Worm (Caenorhabditis elegans): ENCODE measurements around the gene M153.5.

The M153.5 gene

DNA sequence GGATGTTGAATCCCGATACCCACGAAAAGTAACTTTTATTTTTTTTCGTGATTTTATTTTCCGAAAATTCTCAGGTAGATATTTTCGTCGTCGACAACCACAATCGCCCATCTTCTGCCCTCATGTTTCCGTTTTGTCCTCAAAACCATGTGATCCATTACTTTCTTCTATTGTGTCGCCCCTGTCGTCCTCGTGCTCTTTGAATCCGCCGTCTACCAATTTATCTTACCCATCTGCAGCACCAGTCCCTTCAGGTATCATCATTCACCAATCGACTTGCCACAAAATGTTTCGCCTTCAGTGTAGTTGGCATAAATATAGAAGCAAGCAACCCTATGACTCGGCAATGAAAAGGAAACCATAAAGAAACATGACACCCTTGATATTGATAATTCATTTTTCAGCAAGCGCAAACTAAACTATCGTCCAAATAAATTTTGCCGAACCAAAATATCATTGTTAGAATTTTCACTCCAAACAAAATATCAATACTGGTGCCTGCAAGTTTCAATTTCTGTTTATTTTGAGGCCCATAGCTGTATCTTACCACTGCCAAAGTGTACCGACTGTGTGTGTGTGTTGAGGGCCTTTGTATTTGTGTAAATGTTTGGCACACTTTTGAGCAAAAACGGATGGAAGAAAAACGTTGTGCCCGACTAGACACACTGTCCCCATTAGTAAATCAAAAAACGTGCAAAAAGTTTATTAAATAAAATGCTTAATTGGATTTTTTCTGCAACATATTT, 24.0 kb downstream of the M153.5 start:
- no peak for TF ChIP-seq madf-5 (GFP tag; IDR thresholded peaks at IDR 0.05)
- TF ChIP-seq unc-62 (GFP tag; optimal IDR thresholded peaks at IDR 0.05 in 1 of 2) = peak in 1 of 2 experiments; percentile 72
- TF ChIP-seq unc-62 (tag; optimal IDR thresholded peaks at IDR 0.05) = no peak
- peak; percentile 71 for TF ChIP-seq hlh-30 (tag; optimal IDR thresholded peaks at IDR 0.05; ENCODE audit: insufficient read depth)
- TF ChIP-seq nhr-42 (GFP tag; IDR thresholded peaks at IDR 0.05) = no peak

DNA sequence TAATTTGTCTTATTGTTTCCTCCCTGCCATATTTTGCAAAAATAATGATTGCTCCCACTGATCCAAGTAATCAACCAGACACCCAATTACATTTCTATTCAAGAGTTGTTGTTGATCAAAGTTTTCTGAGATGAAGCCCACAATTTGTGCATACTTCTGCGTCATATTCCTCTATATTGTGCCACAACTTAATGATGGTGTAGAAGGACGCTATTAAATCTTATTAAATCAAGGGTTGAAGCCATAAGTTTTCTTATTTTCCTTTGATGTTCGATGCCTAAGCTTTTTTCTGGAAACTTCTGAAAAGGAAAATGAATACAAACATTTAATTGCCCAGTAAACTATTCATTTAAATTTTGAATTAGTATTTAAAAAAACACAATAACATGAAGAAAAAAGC, 25.0 kb downstream of the M153.5 start:
- TF ChIP-seq aha-1 (tag) (peak; percentile 98), T26A8.4 (GFP tag; IDR thresholded peaks at IDR 0.05) (no peak), nhr-76 (tag; optimal IDR thresholded peaks at IDR 0.05) (no peak), set-16 (GFP tag; IDR thresholded peaks at IDR 0.05) (no peak), ZK546.5 (tag; optimal IDR thresholded peaks at IDR 0.05) (no peak), zfp-3 (GFP tag; conservative IDR thresholded peaks at IDR 0.05) (0 out of 2 replicates have a peak, but pooled peaks have one; percentile 25)

DNA sequence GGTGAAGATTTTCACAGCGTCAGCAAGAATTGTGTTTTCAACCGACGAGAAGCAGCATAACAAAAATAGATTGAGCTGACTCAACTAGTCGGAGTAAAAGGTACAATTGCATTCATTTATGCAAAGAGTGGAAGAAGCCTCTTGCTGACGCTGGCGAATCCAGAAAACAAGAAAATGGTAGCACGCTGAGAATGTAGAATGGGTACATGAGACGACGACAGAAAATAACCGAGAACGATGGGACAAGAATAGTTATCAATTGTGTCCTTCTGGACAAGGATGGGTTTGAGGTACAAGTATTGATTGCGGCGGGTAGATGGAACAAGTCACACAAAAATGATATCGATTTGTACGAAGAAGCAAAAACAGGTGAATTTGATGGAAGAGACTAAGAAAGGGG, 25.6 kb downstream of the M153.5 start:
- TF ChIP-seq T26A8.4 (GFP tag; IDR thresholded peaks at IDR 0.05) = 0 out of 2 replicates have a peak, but pooled peaks have one; percentile 16
- TF ChIP-seq mdt-29 (GFP tag; IDR thresholded peaks at IDR 0.05) = no peak
- peak; percentile 21 for TF ChIP-seq gei-8 (GFP tag; optimal IDR thresholded peaks at IDR 0.05)
- peak; percentile 5 for TF ChIP-seq nhr-25 (tag; optimal IDR thresholded peaks at IDR 0.05; ENCODE audit: borderline replicate concordance, insufficient read depth)

DNA sequence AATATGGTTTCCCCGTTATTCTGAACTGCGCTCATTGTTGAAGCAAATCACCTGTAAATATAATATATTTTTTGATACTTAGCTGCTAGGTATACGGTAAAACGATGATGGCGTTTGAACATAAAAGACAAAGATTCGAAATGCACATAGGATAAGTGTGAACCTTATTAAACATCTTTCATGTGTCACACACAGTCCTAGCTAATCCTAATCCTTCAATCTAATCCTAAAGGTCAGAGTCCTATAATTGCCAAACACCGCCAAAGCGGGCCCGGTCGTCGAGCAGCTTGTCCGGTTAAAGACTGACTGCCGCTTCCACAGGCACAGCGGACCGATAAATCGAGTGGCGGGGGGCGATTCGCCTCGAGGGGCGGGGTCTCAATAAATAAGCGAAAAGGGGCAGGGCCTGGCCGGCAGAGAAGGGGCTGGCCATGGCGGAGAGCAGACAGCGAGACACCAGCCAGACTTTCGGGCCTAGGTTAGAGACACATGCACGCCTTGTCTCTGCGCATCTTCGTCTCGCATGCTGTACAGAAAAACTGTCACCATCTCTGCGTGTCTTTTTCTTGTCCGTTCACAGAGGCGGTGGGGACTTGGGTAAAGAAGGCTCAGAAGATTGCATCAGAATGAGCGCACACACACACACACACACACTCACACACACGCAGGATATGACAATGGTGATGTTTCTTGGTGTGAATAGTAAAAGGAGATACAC, 28.0 kb downstream of the M153.5 start, which contains the start of gene F57G12.1:
Gene F57G12.1, minus strand, starts transcription at position 51 of the 718 bp plus-strand sequence.
- TF ChIP-seq vab-7 (GFP tag; IDR thresholded peaks at IDR 0.05) = 0 out of 2 replicates have a peak, but pooled peaks have one; percentile 41
- TF ChIP-seq rbr-2 (tag; optimal IDR thresholded peaks at IDR 0.05) = peak; percentile 56
- TF ChIP-seq ztf-7 (tag; optimal IDR thresholded peaks at IDR 0.05) = no peak
- TF ChIP-seq nhr-111 (GFP tag; optimal IDR thresholded peaks at IDR 0.05) = no peak
- no peak for TF ChIP-seq snpc-4 (tag; optimal IDR thresholded peaks at IDR 0.05)
- TF ChIP-seq ctbp-1 (GFP tag; IDR thresholded peaks at IDR 0.05) = peak; percentile 71; the same call in 1 of the 2 replicates
- TF ChIP-seq lin-39 (tag; optimal IDR thresholded peaks at IDR 0.05) = no peak
- peak; percentile 18; the same call in 1 of the 2 replicates for TF ChIP-seq Y48G9A.11 (GFP tag; IDR thresholded peaks at IDR 0.05)
- TF ChIP-seq ceh-20 (GFP tag; IDR thresholded peaks at IDR 0.05) = peak; percentile 62; the same call in 1 of the 2 replicates
- TF ChIP-seq nhr-42 (GFP tag; IDR thresholded peaks at IDR 0.05) = no peak
- TF ChIP-seq lir-3 (tag; optimal IDR thresholded peaks at IDR 0.05) = no peak
- TF ChIP-seq fkh-10 (GFP tag; optimal IDR thresholded peaks at IDR 0.05) = peak; percentile 9
- no peak for TF ChIP-seq ZK337.2 (GFP tag; IDR thresholded peaks at IDR 0.05)
- no peak for TF ChIP-seq nhr-76 (tag; optimal IDR thresholded peaks at IDR 0.05)
- no peak for TF ChIP-seq zfp-3 (GFP tag; conservative IDR thresholded peaks at IDR 0.05)
- no peak for TF ChIP-seq daf-19 (GFP tag; conservative IDR thresholded peaks at IDR 0.05)
- peak; percentile 11 for TF ChIP-seq dpl-1 (GFP tag; optimal IDR thresholded peaks at IDR 0.05)
- peak; percentile 91 for TF ChIP-seq hmg-1.1 (GFP tag; IDR thresholded peaks at IDR 0.05)
- no peak for TF ChIP-seq lin-29 (GFP tag; IDR thresholded peaks at IDR 0.05)
- no peak for TF ChIP-seq lim-7 (GFP tag; IDR thresholded peaks at IDR 0.05)
- no peak for TF ChIP-seq ceh-62 (tag; optimal IDR thresholded peaks at IDR 0.05)
- no peak for TF ChIP-seq saeg-2 (GFP tag; IDR thresholded peaks at IDR 0.05)
- no peak for TF ChIP-seq D1046.2 (GFP tag; IDR thresholded peaks at IDR 0.05)
- peak; percentile 75 for TF ChIP-seq nhr-11 (tag; optimal IDR thresholded peaks at IDR 0.05)
- TF ChIP-seq mxl-2 (GFP tag; conservative IDR thresholded peaks at IDR 0.05) = no peak
- TF ChIP-seq dve-1 (tag; optimal IDR thresholded peaks at IDR 0.05; ENCODE audit: insufficient read depth) = peak; percentile 73
- no peak for TF ChIP-seq madf-5 (GFP tag; IDR thresholded peaks at IDR 0.05)
- TF ChIP-seq jun-1 (tag; optimal IDR thresholded peaks at IDR 0.05) = no peak
- peak; percentile 87 for TF ChIP-seq hlh-11 (tag; optimal IDR thresholded peaks at IDR 0.05)
- no peak for TF ChIP-seq zip-2 (tag; optimal IDR thresholded peaks at IDR 0.05)
- TF ChIP-seq lin-1 (GFP tag; IDR thresholded peaks at IDR 0.05) = peak; percentile 34; the same call in 1 of the 2 replicates
- TF ChIP-seq egl-43 (GFP tag; IDR thresholded peaks at IDR 0.05) = peak; percentile 87
- TF ChIP-seq ZK546.5 (tag; optimal IDR thresholded peaks at IDR 0.05) = no peak
- no peak for TF ChIP-seq aly-2 (tag; optimal IDR thresholded peaks at IDR 0.05)

All from whole organism, L4 larva.